Worm (Caenorhabditis elegans): ENCODE measurements around the gene ZK563.7.

- TF ChIP-seq zag-1 (tag; optimal IDR thresholded peaks at IDR 0.05) (no peak), blmp-1 (tag; optimal IDR thresholded peaks at IDR 0.05; ENCODE audit: insufficient read depth) (no peak), mdl-1 (tag; optimal IDR thresholded peaks at IDR 0.05) (peak in 1 of 2 experiments; percentile 14), dmd-4 (tag; optimal IDR thresholded peaks at IDR 0.05) (no peak), nhr-6 (tag; optimal IDR thresholded peaks at IDR 0.05) (peak; percentile 4), nhr-77 (tag; optimal IDR thresholded peaks at IDR 0.05) (no peak), mab-5 (tag; optimal IDR thresholded peaks at IDR 0.05) (peak; percentile 30), sma-9 (GFP tag; optimal IDR thresholded peaks at IDR 0.05) (peak; percentile 72), sma-9 (tag; optimal IDR thresholded peaks at IDR 0.05) (no peak), ama-1 (optimal IDR thresholded peaks at IDR 0.05) (no peak)
Measured at ce11 chrX:3371264-3371663, 9.0 kb upstream of the ZK563.7 start.
